Worm (Caenorhabditis elegans) whole organism, mixed stage, embryonic: ENCODE results near the gene srh-24.

Source experiments
- elt-1 ChIP-seq: sonication (generic microtip); optimal IDR thresholded peaks from 2 replicates; lab custom pipeline; 2017; ENCODE audit warnings: missing genetic modification characterization, mild to moderate bottlenecking, missing compliant biosample characterization, antibody characterized with exemption, moderate library complexity, borderline replicate concordance; ENCODE audit not compliant: insufficient read depth
- nhr-2 ChIP-seq: fragments of 150-350 bp; optimal IDR thresholded peaks from 2 replicates; lab custom pipeline; 2014; ENCODE audit warnings: missing biosample characterization, missing genetic modification characterization
- snpc-4 ChIP-seq: fragments of 150-350 bp; optimal IDR thresholded peaks from 2 replicates; lab custom pipeline; 2014; ENCODE audit warnings: missing biosample characterization, missing genetic modification characterization

DNA sequence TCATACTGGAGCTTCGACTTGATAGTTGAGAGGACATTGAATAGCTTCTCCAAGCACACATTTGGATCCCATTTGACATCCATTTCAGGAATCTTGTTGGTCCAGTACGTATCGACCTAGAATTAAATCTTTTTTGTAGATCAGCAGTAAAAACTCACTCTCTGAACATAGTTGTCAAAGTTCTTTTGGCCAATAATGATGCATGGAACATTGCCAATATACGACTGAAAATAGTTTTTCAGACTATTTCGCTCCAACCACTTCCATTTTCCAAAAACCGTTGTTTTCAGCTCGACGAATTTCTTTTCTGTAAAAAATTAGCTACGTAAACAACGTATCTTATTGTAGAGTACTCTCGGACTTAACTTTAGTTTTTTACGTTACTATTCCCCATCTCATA, 20.9 kb upstream of the srh-24 start:
- no peak for TF ChIP-seq elt-1
- no peak for TF ChIP-seq snpc-4 (tag; lab: Kevin White, UChicago)
- TF ChIP-seq nhr-2 (tag; lab: Kevin White, UChicago), result no peak
